Worm (Caenorhabditis elegans) whole organism, L1 larva: ENCODE results near the gene F53A2.1.

Experiments used
- lin-13 ChIP-seq: fragments of 150-350 bp; optimal IDR thresholded peaks from 2 replicates; lab custom pipeline; 2014; ENCODE audit warnings: missing biosample characterization, missing genetic modification reagents, missing genetic modification characterization
- lin-35 ChIP-seq, 2 experiments: fragments of 150-350 bp; optimal IDR thresholded peaks; 2 replicates each; lab custom pipeline; 2014; ENCODE audit warnings: missing biosample characterization in 2 of 2, missing genetic modification characterization in 2 of 2, missing genetic modification reagents in 2 of 2

DNA sequence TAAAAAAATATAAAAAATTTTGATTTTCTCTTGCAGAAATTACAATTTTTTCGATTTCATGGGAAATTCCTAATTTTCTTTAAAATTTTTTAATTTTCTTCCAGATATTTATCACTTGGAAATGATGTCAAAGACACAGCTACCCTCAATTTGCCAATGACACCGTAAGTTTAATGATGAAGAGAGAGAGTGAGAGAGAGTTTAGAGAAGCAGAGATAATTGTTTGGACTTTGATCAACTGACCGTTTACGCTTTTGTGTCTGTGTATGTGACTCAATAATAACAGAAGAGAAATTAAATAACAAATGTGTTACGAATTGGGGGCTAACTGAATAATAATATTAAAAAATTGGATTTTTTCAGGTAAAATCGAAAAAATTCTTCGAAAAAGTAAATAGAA, 14.1 kb downstream of the F53A2.1 start:
- peak; percentile 33 to 54 for TF ChIP-seq lin-35 (GFP tag; optimal IDR thresholded peaks at IDR 0.05; lab: Kevin White, UChicago)
- no peak for TF ChIP-seq lin-13 (GFP tag; lab: Kevin White, UChicago)
